Fruit fly (Drosophila melanogaster) whole organism, embryonic: ENCODE data around the gene alien.

Experiments
- Adf1 ChIP-seq: fragments of 200-800 bp; sonication (Bioruptor generic); IDR thresholded peaks from 2 replicates; pipeline ENCODE4 v1.3.6; 2022; ENCODE audit warnings: missing biosample characterization, missing genetic modification characterization
- Bgb ChIP-seq: fragments of 200-800 bp; sonication (Bioruptor generic); IDR thresholded peaks from 2 replicates; pipeline ENCODE4 v1.3.6; 2022; ENCODE audit warnings: missing biosample characterization, missing genetic modification characterization; ENCODE audit not compliant: partially characterized antibody
- CG10147 ChIP-seq: fragments of 200-800 bp; sonication (Bioruptor generic); optimal IDR thresholded peaks from 2 replicates; lab custom pipeline; 2019; ENCODE audit warnings: missing biosample characterization, mild to moderate bottlenecking, missing genetic modification characterization, moderate library complexity
- CG10321 ChIP-seq: fragments of 200-800 bp; sonication (Bioruptor generic); IDR thresholded peaks from 2 replicates; pipeline ENCODE4 v1.3.6; 2022; ENCODE audit warnings: missing biosample characterization, missing genetic modification characterization
- CG10543 ChIP-seq: fragments of 200-800 bp; sonication (Bioruptor generic); optimal IDR thresholded peaks from 3 replicates; lab custom pipeline; 2017; ENCODE audit warnings: missing biosample characterization, mild to moderate bottlenecking, missing genetic modification characterization, moderate library complexity
- CG11504 ChIP-seq: fragments of 200-800 bp; sonication (Bioruptor generic); optimal IDR thresholded peaks from 3 replicates; lab custom pipeline; 2019; ENCODE audit warnings: missing biosample characterization, mild to moderate bottlenecking, missing genetic modification characterization, moderate library complexity
- CG12155 ChIP-seq: fragments of 200-800 bp; sonication (Bioruptor generic); optimal IDR thresholded peaks from 3 replicates; lab custom pipeline; 2016; ENCODE audit warnings: missing biosample characterization, missing genetic modification characterization
- CG12769 ChIP-seq: fragments of 200-800 bp; sonication (Bioruptor generic); optimal IDR thresholded peaks from 2 replicates; lab custom pipeline; 2019; ENCODE audit warnings: missing biosample characterization, mild to moderate bottlenecking, missing genetic modification characterization, moderate library complexity
- CG13296 ChIP-seq: fragments of 200-800 bp; sonication (Bioruptor generic); optimal IDR thresholded peaks from 3 replicates; lab custom pipeline; 2018; ENCODE audit warnings: missing biosample characterization, mild to moderate bottlenecking, missing genetic modification characterization
- CG13894 ChIP-seq: fragments of 200-800 bp; sonication (Bioruptor generic); optimal IDR thresholded peaks from 3 replicates; lab custom pipeline; 2018; ENCODE audit warnings: missing biosample characterization, mild to moderate bottlenecking, missing genetic modification characterization, moderate library complexity
- CG14014 ChIP-seq: fragments of 200-800 bp; sonication (Bioruptor generic); IDR thresholded peaks from 2 replicates; pipeline ENCODE4 v1.3.6; 2022; ENCODE audit warnings: missing biosample characterization, missing genetic modification characterization
- CG17359 ChIP-seq: fragments of 200-800 bp; sonication (Bioruptor generic); optimal IDR thresholded peaks from 3 replicates; lab custom pipeline; 2018; ENCODE audit warnings: missing biosample characterization, mild to moderate bottlenecking, missing genetic modification characterization, moderate library complexity
- CG18599 ChIP-seq: fragments of 200-800 bp; sonication (Bioruptor generic); optimal IDR thresholded peaks from 3 replicates; lab custom pipeline; 2017; ENCODE audit warnings: missing biosample characterization, missing genetic modification characterization, mild to moderate bottlenecking, moderate library complexity, missing genetic modification reagents
- CG2120 ChIP-seq: fragments of 200-800 bp; sonication (Bioruptor generic); optimal IDR thresholded peaks from 3 replicates; lab custom pipeline; 2016; ENCODE audit warnings: missing biosample characterization, missing genetic modification characterization
- CG2678 ChIP-seq: fragments of 200-800 bp; sonication (Bioruptor generic); optimal IDR thresholded peaks from 3 replicates; lab custom pipeline; 2019; ENCODE audit warnings: missing biosample characterization, mild to moderate bottlenecking, missing genetic modification characterization, moderate library complexity
- CG31388 ChIP-seq: fragments of 200-800 bp; sonication (Bioruptor generic); optimal IDR thresholded peaks from 2 replicates; lab custom pipeline; 2016; ENCODE audit warnings: missing biosample characterization, missing genetic modification characterization
- CG3847 ChIP-seq: fragments of 200-800 bp; sonication (Bioruptor generic); IDR thresholded peaks from 2 replicates; pipeline ENCODE4 v1.3.6; 2022; ENCODE audit warnings: missing biosample characterization, missing genetic modification characterization
- CG3995 ChIP-seq: fragments of 200-800 bp; sonication (Bioruptor generic); optimal IDR thresholded peaks from 3 replicates; lab custom pipeline; 2016; ENCODE audit warnings: missing biosample characterization, missing genetic modification characterization
- CG4360 ChIP-seq: fragments of 200-800 bp; sonication (Bioruptor generic); IDR thresholded peaks from 2 replicates; pipeline ENCODE4 v1.3.6; 2022; ENCODE audit warnings: missing biosample characterization, missing genetic modification characterization
- CG8290 ChIP-seq, 3 experiments: fragments of 200-800 bp; sonication (Bioruptor generic); optimal IDR thresholded peaks; 2 replicates each; lab custom pipeline; 2016 to 2019; ENCODE audit warnings: missing biosample characterization in 3 of 3, missing genetic modification characterization in 3 of 3, mild to moderate bottlenecking in 2 of 3, moderate library complexity in 1 of 3
- Chrac-16 ChIP-seq: fragments of 200-800 bp; sonication (Bioruptor generic); optimal IDR thresholded peaks from 3 replicates; lab custom pipeline; 2016; ENCODE audit warnings: missing biosample characterization, missing genetic modification characterization
- D19A ChIP-seq: fragments of 200-800 bp; optimal IDR thresholded peaks from 3 replicates; lab custom pipeline; 2019; ENCODE audit warnings: missing biosample characterization, mild to moderate bottlenecking, missing genetic modification characterization, moderate library complexity
- Dbx ChIP-seq: fragments of 200-800 bp; sonication (Bioruptor generic); IDR thresholded peaks from 3 replicates; pipeline ENCODE4 v1.3.6; 2022; ENCODE audit warnings: missing biosample characterization, missing genetic modification characterization
- Dip2 ChIP-seq: fragments of 200-800 bp; sonication (Bioruptor generic); IDR thresholded peaks from 2 replicates; pipeline ENCODE4 v1.3.6; 2022; ENCODE audit warnings: missing biosample characterization, missing genetic modification characterization
- Elba2 ChIP-seq: fragments of 200-800 bp; sonication (Bioruptor generic); optimal IDR thresholded peaks from 3 replicates; lab custom pipeline; 2016; ENCODE audit warnings: missing biosample characterization, missing genetic modification characterization
- Kr ChIP-seq: fragments of 200-800 bp; sonication (Bioruptor generic); optimal IDR thresholded peaks from 2 replicates; lab custom pipeline; 2017; ENCODE audit warnings: missing biosample characterization, mild to moderate bottlenecking, missing genetic modification characterization
- MESR4 ChIP-seq: fragments of 200-800 bp; sonication (Bioruptor generic); optimal IDR thresholded peaks from 2 replicates; lab custom pipeline; 2018; ENCODE audit warnings: missing biosample characterization, mild to moderate bottlenecking, missing genetic modification characterization, moderate library complexity
- Mad ChIP-seq: fragments of 200-800 bp; sonication (Bioruptor generic); optimal IDR thresholded peaks from 2 replicates; lab custom pipeline; 2016; ENCODE audit warnings: missing biosample characterization, missing genetic modification characterization
- Oaz ChIP-seq: fragments of 200-800 bp; sonication (Bioruptor generic); IDR thresholded peaks from 2 replicates; pipeline ENCODE4 v1.3.6; 2022; ENCODE audit warnings: missing biosample characterization, missing genetic modification characterization
- Ravus ChIP-seq: fragments of 200-800 bp; sonication (Bioruptor generic); IDR thresholded peaks from 2 replicates; pipeline ENCODE4 v1.3.6; 2022; ENCODE audit warnings: missing biosample characterization, missing genetic modification characterization
- Rfx ChIP-seq: fragments of 200-800 bp; sonication (Bioruptor generic); IDR thresholded peaks from 2 replicates; pipeline ENCODE4 v1.3.6; 2022; ENCODE audit warnings: missing biosample characterization, missing genetic modification characterization
- btn ChIP-seq: fragments of 200-800 bp; sonication (Bioruptor generic); optimal IDR thresholded peaks from 2 replicates; lab custom pipeline; 2016; ENCODE audit warnings: missing biosample characterization, missing genetic modification characterization
- caup ChIP-seq: fragments of 200-800 bp; sonication (Bioruptor generic); optimal IDR thresholded peaks from 3 replicates; lab custom pipeline; 2017; ENCODE audit warnings: missing biosample characterization, mild to moderate bottlenecking, missing genetic modification characterization, moderate library complexity; ENCODE audit not compliant: severe bottlenecking
- gem ChIP-seq: fragments of 200-800 bp; sonication (Bioruptor generic); optimal IDR thresholded peaks from 2 replicates; lab custom pipeline; 2019; ENCODE audit warnings: missing biosample characterization, mild to moderate bottlenecking, missing genetic modification characterization, moderate library complexity
- grau ChIP-seq: fragments of 200-800 bp; optimal IDR thresholded peaks from 3 replicates; lab custom pipeline; 2019; ENCODE audit warnings: missing biosample characterization, mild to moderate bottlenecking, missing genetic modification characterization, moderate library complexity
- grn ChIP-seq: fragments of 200-800 bp; sonication (Bioruptor generic); optimal IDR thresholded peaks from 3 replicates; lab custom pipeline; 2017; ENCODE audit warnings: missing biosample characterization, missing genetic modification characterization
- her ChIP-seq: fragments of 200-800 bp; sonication (Bioruptor generic); optimal IDR thresholded peaks from 2 replicates; lab custom pipeline; 2016; ENCODE audit warnings: missing biosample characterization, missing genetic modification characterization
- jing ChIP-seq: fragments of 200-800 bp; sonication (Bioruptor generic); optimal IDR thresholded peaks from 2 replicates; lab custom pipeline; 2018; ENCODE audit warnings: missing biosample characterization, mild to moderate bottlenecking, missing genetic modification characterization
- nau ChIP-seq: fragments of 200-800 bp; sonication (Bioruptor generic); optimal IDR thresholded peaks from 3 replicates; lab custom pipeline; 2017; ENCODE audit warnings: missing biosample characterization, mild to moderate bottlenecking, missing genetic modification characterization, missing genetic modification reagents
- otp ChIP-seq: fragments of 200-800 bp; sonication (Bioruptor generic); IDR thresholded peaks from 3 replicates; pipeline ENCODE4, ENCODE4 v1.3.6; 2022; ENCODE audit warnings: missing biosample characterization, missing genetic modification characterization
- pfk ChIP-seq: fragments of 200-800 bp; sonication (Bioruptor generic); optimal IDR thresholded peaks from 2 replicates; lab custom pipeline; 2018; ENCODE audit warnings: missing biosample characterization, mild to moderate bottlenecking, missing genetic modification characterization, moderate library complexity
- ranshi ChIP-seq: fragments of 200-800 bp; sonication (Bioruptor generic); IDR thresholded peaks from 2 replicates; pipeline ENCODE4 v1.3.6; 2022; ENCODE audit warnings: missing biosample characterization, missing genetic modification characterization
- ro ChIP-seq: fragments of 200-800 bp; sonication (Bioruptor generic); IDR thresholded peaks from 2 replicates; pipeline ENCODE4 v1.3.6; 2022; ENCODE audit warnings: missing biosample characterization, missing genetic modification characterization
- row ChIP-seq: fragments of 200-800 bp; sonication (Bioruptor generic); IDR thresholded peaks from 3 replicates; pipeline ENCODE4 v1.3.6; 2022; ENCODE audit warnings: missing biosample characterization, missing genetic modification characterization
- sens ChIP-seq: fragments of 200-800 bp; sonication (Bioruptor generic); peaks from one replicate; lab custom pipeline; 2016; ENCODE audit warnings: missing biosample characterization, missing genetic modification characterization
- slbo ChIP-seq: fragments of 200-800 bp; sonication (Bioruptor generic); IDR thresholded peaks from 2 replicates; pipeline ENCODE4 v1.3.6; 2022; ENCODE audit warnings: missing biosample characterization, missing genetic modification characterization
- so ChIP-seq: fragments of 200-800 bp; sonication (Bioruptor generic); IDR thresholded peaks from 3 replicates; pipeline ENCODE4 v1.3.6; 2022; ENCODE audit warnings: missing biosample characterization, missing genetic modification characterization
- sug ChIP-seq: fragments of 200-800 bp; optimal IDR thresholded peaks from 2 replicates; lab custom pipeline; 2019; ENCODE audit warnings: missing biosample characterization, mild to moderate bottlenecking, missing genetic modification characterization, moderate library complexity
- wdn ChIP-seq: fragments of 200-800 bp; sonication (Bioruptor generic); IDR thresholded peaks from 2 replicates; pipeline ENCODE4 v1.3.6; 2022; ENCODE audit warnings: missing biosample characterization, missing genetic modification characterization

The alien gene

dm6 chr2L:8955597-8956335 lies 41.4 kb downstream of the alien start:
- TF ChIP-seq Dip2 (GFP tag; lab: Robert Waterston, UW) (no peak), CG3995 (GFP tag; lab: Kevin White, UChicago) (peak; percentile 25), CG3847 (0 out of 2 replicates have a peak, but pooled peaks have one; percentile 26), pfk (GFP tag; lab: Kevin White, UChicago) (no peak), Mad (GFP tag; lab: Kevin White, UChicago) (no peak), so (GFP tag; lab: Robert Waterston, UW) (peak; percentile 14; the same call in 1 of the 3 replicates), MESR4 (no peak), btn (GFP tag; lab: Kevin White, UChicago) (no peak), CG12155 (GFP tag; lab: Kevin White, UChicago) (peak; percentile 9), row (peak; percentile 38; the same call in 2 of the 3 replicates), Ravus (no peak), CG14014 (peak; percentile 17; the same call in 1 of the 2 replicates), Bgb (GFP tag; lab: Robert Waterston, UW) (no peak), ro (GFP tag; lab: Robert Waterston, UW) (no peak), wdn (GFP tag; lab: Robert Waterston, UW) (peak; percentile 19; the same call in 1 of the 2 replicates), Dbx (GFP tag; lab: Robert Waterston, UW) (peak; percentile 21; the same call in 1 of the 3 replicates), D19A (tag; lab: Kevin White, UChicago) (no peak), otp (0 out of 3 replicates have a peak, but pooled peaks have one; percentile 18), CG11504 (tag; lab: Kevin White, UChicago) (peak; percentile 16), CG10147 (GFP tag; lab: Kevin White, UChicago) (no peak), CG12769 (peak; percentile 40), jing (GFP tag; lab: Kevin White, UChicago) (no peak), CG8290 (GFP tag; optimal IDR thresholded peaks at IDR 0.05; lab: Kevin White, UChicago) (no peak), CG8290 (tag; optimal IDR thresholded peaks at IDR 0.05; lab: Kevin White, UChicago) (peak in 1 of 2 experiments; percentile 60), CG10543 (GFP tag; lab: Kevin White, UChicago) (peak; percentile 1), grn (GFP tag; lab: Kevin White, UChicago) (peak; percentile 34), CG31388 (no peak), her (GFP tag; lab: Kevin White, UChicago) (peak; percentile 4), CG13296 (GFP tag; lab: Kevin White, UChicago) (peak; percentile 26), CG17359 (tag; lab: Kevin White, UChicago) (no peak), CG10321 (0 out of 2 replicates have a peak, but pooled peaks have one; percentile 22), Chrac-16 (no peak), gem (peak; percentile 38), sug (tag; lab: Kevin White, UChicago) (no peak), CG18599 (GFP tag; lab: Kevin White, UChicago) (peak; percentile 38), nau (GFP tag; lab: Kevin White, UChicago) (no peak), Kr (GFP tag; lab: Kevin White, UChicago) (no peak), Rfx (GFP tag; lab: Robert Waterston, UW) (peak; percentile 7; the same call in 1 of the 2 replicates), CG2120 (peak; percentile 27), Adf1 (GFP tag; lab: Robert Waterston, UW) (no peak), slbo (GFP tag; lab: Robert Waterston, UW) (peak; percentile 53), CG13894 (tag; lab: Kevin White, UChicago) (no peak), caup (GFP tag; lab: Kevin White, UChicago) (no peak), ranshi (GFP tag; lab: Robert Waterston, UW) (no peak), Elba2 (GFP tag; lab: Kevin White, UChicago) (no peak), grau (tag; lab: Kevin White, UChicago) (peak; percentile 29), Oaz (GFP tag; lab: Robert Waterston, UW) (no peak), sens (GFP tag; lab: Kevin White, UChicago) (peak; percentile 19), CG4360 (GFP tag; lab: Robert Waterston, UW) (no peak), CG2678 (peak; percentile 29)
